Worm (Caenorhabditis elegans) whole organism, L2 larva: ENCODE results near the gene set-25.

Experiments used
- C34F6.9 ChIP-seq: fragments of 150-350 bp; optimal IDR thresholded peaks from 2 replicates; lab custom pipeline; 2014; ENCODE audit warnings: missing biosample characterization, missing genetic modification characterization
- F13H6.1 ChIP-seq: sonication (generic microtip); optimal IDR thresholded peaks from 2 replicates; lab custom pipeline; 2016; ENCODE audit warnings: missing genetic modification characterization, missing compliant biosample characterization
- R02D3.7 ChIP-seq: fragments of 150-350 bp; optimal IDR thresholded peaks from 2 replicates; lab custom pipeline; 2014; ENCODE audit warnings: missing biosample characterization, missing genetic modification characterization
- ama-1 ChIP-seq: fragments of 150-350 bp; optimal IDR thresholded peaks from 2 replicates; lab custom pipeline; 2018; ENCODE audit warnings: inconsistent platforms
- blmp-1 ChIP-seq: sonication (generic microtip); optimal IDR thresholded peaks from 2 replicates; lab custom pipeline; 2017; ENCODE audit warnings: missing genetic modification characterization, mild to moderate bottlenecking, missing compliant biosample characterization, antibody characterized with exemption, moderate library complexity; ENCODE audit not compliant: insufficient read depth
- ceh-16 ChIP-seq: fragments of 150-350 bp; optimal IDR thresholded peaks from 2 replicates; lab custom pipeline; 2014; ENCODE audit warnings: missing biosample characterization, missing genetic modification characterization
- ceh-82 ChIP-seq: fragments of 150-350 bp; optimal IDR thresholded peaks from 2 replicates; lab custom pipeline; 2014; ENCODE audit warnings: missing biosample characterization, missing genetic modification characterization
- crh-2 ChIP-seq: sonication (generic microtip); optimal IDR thresholded peaks from 2 replicates; lab custom pipeline; 2017; ENCODE audit warnings: missing biosample characterization, missing genetic modification characterization
- dmd-4 ChIP-seq: sonication (generic microtip); optimal IDR thresholded peaks from 2 replicates; lab custom pipeline; 2017; ENCODE audit warnings: missing biosample characterization, missing genetic modification characterization
- egl-27 ChIP-seq: sonication (generic microtip); optimal IDR thresholded peaks from 3 replicates; lab custom pipeline; 2017; ENCODE audit warnings: missing biosample characterization, missing genetic modification reagents, missing genetic modification characterization
- fos-1 ChIP-seq: fragments of 150-350 bp; optimal IDR thresholded peaks from 2 replicates; lab custom pipeline; 2014; ENCODE audit warnings: missing biosample characterization, missing genetic modification characterization
- gmeb-1 ChIP-seq: fragments of 150-350 bp; optimal IDR thresholded peaks from 2 replicates; lab custom pipeline; 2014; ENCODE audit warnings: missing biosample characterization, missing genetic modification characterization
- lin-11 ChIP-seq: fragments of 150-350 bp; sonication (generic microtip); optimal IDR thresholded peaks from 2 replicates; lab custom pipeline; 2014; ENCODE audit warnings: missing biosample characterization, missing genetic modification characterization, inconsistent platforms, mixed read lengths
- lin-13 ChIP-seq: fragments of 150-350 bp; optimal IDR thresholded peaks from 2 replicates; lab custom pipeline; 2014; ENCODE audit warnings: missing biosample characterization, missing genetic modification reagents, missing genetic modification characterization
- lin-39 ChIP-seq: fragments of 150-350 bp; optimal IDR thresholded peaks from 2 replicates; lab custom pipeline; 2014; ENCODE audit warnings: missing biosample characterization, missing genetic modification reagents, missing genetic modification characterization
- lsy-2 ChIP-seq, 2 experiments: fragments of 150-350 bp in 1 of 2; sonication (generic microtip) in 1 of 2; optimal IDR thresholded peaks; 2 replicates each; lab custom pipeline; 2014 to 2017; ENCODE audit warnings: missing biosample characterization in 2 of 2, missing genetic modification characterization in 2 of 2
- mab-5 ChIP-seq: fragments of 150-350 bp; optimal IDR thresholded peaks from 2 replicates; lab custom pipeline; 2014; ENCODE audit warnings: missing biosample characterization, missing genetic modification characterization
- mdl-1 ChIP-seq, 2 experiments: fragments of 150-350 bp in 1 of 2; sonication (generic microtip) in 1 of 2; optimal IDR thresholded peaks; 2 replicates each; lab custom pipeline; 2017; ENCODE audit warnings: missing biosample characterization in 2 of 2, missing genetic modification characterization in 2 of 2
- nhr-10 ChIP-seq: sonication (generic microtip); optimal IDR thresholded peaks from 2 replicates; lab custom pipeline; 2017; ENCODE audit warnings: missing biosample characterization, missing genetic modification characterization
- nhr-11 ChIP-seq: fragments of 150-350 bp; optimal IDR thresholded peaks from 2 replicates; lab custom pipeline; 2014; ENCODE audit warnings: missing biosample characterization, missing genetic modification characterization
- nhr-129 ChIP-seq: fragments of 150-350 bp; optimal IDR thresholded peaks from 2 replicates; lab custom pipeline; 2014; ENCODE audit warnings: missing biosample characterization, missing genetic modification characterization
- nhr-21 ChIP-seq: fragments of 150-350 bp; optimal IDR thresholded peaks from 2 replicates; lab custom pipeline; 2014; ENCODE audit warnings: missing biosample characterization, missing genetic modification characterization
- nhr-23 ChIP-seq: fragments of 150-350 bp; optimal IDR thresholded peaks from 2 replicates; lab custom pipeline; 2014; ENCODE audit warnings: missing biosample characterization, missing genetic modification reagents, missing genetic modification characterization
- nhr-237 ChIP-seq: fragments of 150-350 bp; optimal IDR thresholded peaks from 2 replicates; lab custom pipeline; 2014; ENCODE audit warnings: missing biosample characterization, missing genetic modification characterization
- nhr-25 ChIP-seq: fragments of 150-350 bp; sonication (generic microtip); optimal IDR thresholded peaks from 3 replicates; lab custom pipeline; 2014; ENCODE audit warnings: missing biosample characterization, missing genetic modification characterization
- nhr-77 ChIP-seq: fragments of 150-350 bp; optimal IDR thresholded peaks from 2 replicates; lab custom pipeline; 2014; ENCODE audit warnings: missing biosample characterization, missing genetic modification characterization
- peb-1 ChIP-seq: fragments of 150-350 bp; optimal IDR thresholded peaks from 2 replicates; lab custom pipeline; 2014; ENCODE audit warnings: missing biosample characterization, missing genetic modification characterization
- sem-4 ChIP-seq: fragments of 150-350 bp; optimal IDR thresholded peaks from 2 replicates; lab custom pipeline; 2014; ENCODE audit warnings: missing biosample characterization, missing genetic modification reagents, missing genetic modification characterization
- sma-3 ChIP-seq: sonication (generic microtip); optimal IDR thresholded peaks from 2 replicates; lab custom pipeline; 2016; ENCODE audit warnings: missing genetic modification reagents, missing genetic modification characterization, missing compliant biosample characterization
- sma-9 ChIP-seq, 2 experiments: fragments of 150-350 bp in 1 of 2; sonication (generic microtip) in 1 of 2; optimal IDR thresholded peaks; 2 replicates each; lab custom pipeline; 2014 to 2016; ENCODE audit warnings: missing genetic modification characterization in 2 of 2, mild to moderate bottlenecking in 1 of 2, missing biosample characterization in 1 of 2, missing compliant biosample characterization in 1 of 2, missing genetic modification reagents in 1 of 2, moderate library complexity in 1 of 2
- snpc-4 ChIP-seq: fragments of 150-350 bp; optimal IDR thresholded peaks from 2 replicates; lab custom pipeline; 2014; ENCODE audit warnings: missing biosample characterization, missing genetic modification characterization
- unc-39 ChIP-seq: fragments of 150-350 bp; optimal IDR thresholded peaks from 2 replicates; lab custom pipeline; 2014; ENCODE audit warnings: missing biosample characterization, missing genetic modification characterization
- unc-55 ChIP-seq: fragments of 150-350 bp; sonication (generic microtip); optimal IDR thresholded peaks from 3 replicates; lab custom pipeline; 2014; ENCODE audit warnings: missing biosample characterization, missing genetic modification reagents, missing genetic modification characterization
- unc-62 ChIP-seq: fragments of 150-350 bp; optimal IDR thresholded peaks from 2 replicates; lab custom pipeline; 2014; ENCODE audit warnings: missing biosample characterization, missing genetic modification reagents, missing genetic modification characterization
- zag-1 ChIP-seq: fragments of 150-350 bp; optimal IDR thresholded peaks from 2 replicates; lab custom pipeline; 2014; ENCODE audit warnings: missing biosample characterization, missing genetic modification characterization
- ztf-11 ChIP-seq: sonication (generic microtip); optimal IDR thresholded peaks from 2 replicates; lab custom pipeline; 2017; ENCODE audit warnings: missing biosample characterization, missing genetic modification characterization
- ztf-4 ChIP-seq: fragments of 150-350 bp; optimal IDR thresholded peaks from 2 replicates; lab custom pipeline; 2014; ENCODE audit warnings: missing biosample characterization, missing genetic modification characterization

The set-25 gene

DNA sequence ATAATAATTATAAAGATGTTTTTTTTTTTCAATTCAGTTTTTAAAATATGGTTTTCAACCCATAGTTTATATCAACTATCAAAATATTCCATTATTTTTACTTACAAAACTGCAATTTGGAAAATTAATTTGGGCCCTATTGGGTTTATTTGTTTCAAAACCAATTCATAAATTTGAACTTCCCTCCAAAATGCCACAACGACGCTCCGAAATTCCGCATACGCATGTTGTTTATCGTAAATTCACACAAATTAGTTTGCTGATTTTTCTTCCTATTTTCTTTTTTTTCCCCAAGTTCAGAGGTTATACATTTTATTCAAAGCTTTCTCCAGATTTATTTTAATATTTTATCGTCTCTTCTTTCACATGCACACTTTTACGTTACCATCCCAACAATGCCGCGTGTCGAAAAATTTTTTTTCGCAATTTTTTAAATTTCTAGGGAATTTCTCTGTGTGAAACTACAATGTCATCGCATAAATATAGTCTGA lies 36.4 kb downstream of the set-25 start, which contains the start of gene F56A8.3:
F56A8.3 (plus strand) TSS at position 441 of the 491 bp plus-strand sequence.
- no peak for TF ChIP-seq nhr-77
- TF ChIP-seq egl-27 (tag; lab: Kevin White, UChicago), result peak; percentile 55
- peak; percentile 90 for TF ChIP-seq unc-55 (GFP tag; lab: Kevin White, UChicago)
- no peak for TF ChIP-seq peb-1 (tag; lab: Kevin White, UChicago)
- TF ChIP-seq lin-39 (tag; lab: Kevin White, UChicago), result no peak
- TF ChIP-seq zag-1 (tag; lab: Kevin White, UChicago), result no peak
- peak; percentile 44 for TF ChIP-seq nhr-10
- TF ChIP-seq ama-1, result peak; percentile 71
- no peak for TF ChIP-seq unc-62 (GFP tag; lab: Kevin White, UChicago)
- no peak for TF ChIP-seq unc-39 (tag; lab: Kevin White, UChicago)
- TF ChIP-seq crh-2 (tag; lab: Kevin White, UChicago), result peak; percentile 78
- peak; percentile 42 for TF ChIP-seq ztf-4 (tag; lab: Kevin White, UChicago)
- TF ChIP-seq R02D3.7 (tag; lab: Kevin White, UChicago), result peak; percentile 95
- no peak for TF ChIP-seq nhr-23 (tag; lab: Kevin White, UChicago)
- peak; percentile 71 for TF ChIP-seq mab-5 (tag; lab: Kevin White, UChicago)
- TF ChIP-seq C34F6.9 (tag; lab: Kevin White, UChicago), result peak; percentile 72
- no peak for TF ChIP-seq nhr-11 (tag; lab: Kevin White, UChicago)
- peak; percentile 74 for TF ChIP-seq lin-13 (GFP tag; lab: Kevin White, UChicago)
- peak; percentile 69 to 85 for TF ChIP-seq lsy-2 (tag; optimal IDR thresholded peaks at IDR 0.05; lab: Kevin White, UChicago)
- peak; percentile 73 for TF ChIP-seq nhr-21 (tag; lab: Kevin White, UChicago)
- peak; percentile 98 for TF ChIP-seq gmeb-1 (tag; lab: Kevin White, UChicago)
- peak; percentile 42 for TF ChIP-seq F13H6.1 (tag; lab: Kevin White, UChicago)
- TF ChIP-seq dmd-4 (tag; lab: Kevin White, UChicago), result no peak
- peak; percentile 48 for TF ChIP-seq blmp-1 (tag; lab: Kevin White, UChicago)
- no peak for TF ChIP-seq ztf-11 (tag; lab: Kevin White, UChicago)
- TF ChIP-seq sma-3 (GFP tag; lab: Kevin White, UChicago), result peak; percentile 81
- TF ChIP-seq ceh-82 (tag; lab: Kevin White, UChicago), result no peak
- peak; percentile 31 for TF ChIP-seq nhr-129
- TF ChIP-seq nhr-25 (tag; lab: Kevin White, UChicago), result peak; percentile 72
- TF ChIP-seq fos-1 (tag; lab: Kevin White, UChicago), result peak; percentile 30
- TF ChIP-seq sem-4 (tag; lab: Kevin White, UChicago), result peak; percentile 82

DNA sequence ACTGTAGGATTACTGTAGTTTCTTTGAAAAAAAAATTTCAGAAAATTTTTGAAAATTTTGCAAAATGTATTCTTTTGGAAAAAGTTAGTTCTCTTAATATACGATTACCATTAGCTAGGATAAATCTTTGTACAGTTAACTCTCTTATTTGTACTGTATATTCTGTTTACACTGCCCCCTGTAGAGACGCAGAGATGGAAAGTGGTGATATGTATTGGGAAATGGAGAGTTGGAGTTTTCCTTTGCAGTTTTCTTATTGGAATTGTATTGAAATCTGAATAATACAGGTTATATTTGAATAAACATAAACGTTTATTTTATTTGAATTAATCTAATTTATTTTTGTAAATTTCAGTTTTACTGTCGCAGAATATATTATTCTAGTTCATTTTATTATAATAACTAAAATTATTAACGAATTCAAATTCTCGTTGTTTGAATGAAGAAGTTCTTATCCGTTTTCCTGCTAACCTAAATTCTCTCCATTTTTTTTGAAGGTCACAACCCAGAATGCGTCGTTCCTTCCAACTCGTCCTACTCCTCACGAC lies 38.6 kb downstream of the set-25 start, which contains the start of gene F56A8.9:
F56A8.9 (plus strand) TSS at position 498 of the 548 bp plus-strand sequence.
- no peak for TF ChIP-seq blmp-1 (tag; lab: Kevin White, UChicago)
- TF ChIP-seq nhr-10, result no peak
- TF ChIP-seq nhr-237 (tag; lab: Kevin White, UChicago), result no peak
- no peak for TF ChIP-seq ceh-16 (tag; lab: Kevin White, UChicago)
- no peak for TF ChIP-seq sma-9 (GFP tag; optimal IDR thresholded peaks at IDR 0.05; lab: Kevin White, UChicago)
- no peak for TF ChIP-seq sma-9 (tag; optimal IDR thresholded peaks at IDR 0.05; lab: Kevin White, UChicago)
- no peak for TF ChIP-seq mdl-1 (tag; optimal IDR thresholded peaks at IDR 0.05; lab: Kevin White, UChicago)
- TF ChIP-seq lsy-2 (tag; optimal IDR thresholded peaks at IDR 0.05; lab: Kevin White, UChicago), result no peak

DNA sequence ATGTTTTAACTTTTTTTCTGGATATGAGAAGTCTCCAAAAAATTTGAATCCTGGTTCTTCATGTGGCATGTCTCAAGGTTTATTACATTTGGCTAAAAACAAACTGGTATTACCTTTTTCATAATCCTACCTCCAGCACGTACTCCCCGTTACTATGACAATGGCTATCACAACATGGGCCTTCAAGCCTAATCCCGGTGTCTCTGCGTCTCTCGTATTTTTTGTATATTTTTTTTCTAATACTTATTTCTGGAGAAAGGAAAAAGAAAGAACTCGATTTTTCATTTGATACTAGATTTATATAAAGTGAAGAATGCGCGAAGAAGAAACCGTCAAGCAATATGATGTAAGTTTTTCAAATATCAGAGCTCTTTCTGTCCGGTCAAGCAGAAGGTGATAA lies 46.6 kb downstream of the set-25 start, which contains the start of gene anoh-1:
anoh-1 (plus strand) TSS at position 301 of the 400 bp plus-strand sequence.
- TF ChIP-seq ceh-16 (tag; lab: Kevin White, UChicago) (no peak), gmeb-1 (tag; lab: Kevin White, UChicago) (no peak), snpc-4 (no peak), lin-11 (tag; lab: Kevin White, UChicago) (no peak), ztf-4 (tag; lab: Kevin White, UChicago) (no peak), nhr-77 (no peak), sma-3 (GFP tag; lab: Kevin White, UChicago) (no peak), sem-4 (tag; lab: Kevin White, UChicago) (no peak)
